Fruit fly (Drosophila melanogaster) S2 (cell line): ENCODE measurements around the gene CG42540.
A peak's percentile ranks its signal among the peaks of the same experiment; 100 is the strongest.

Source experiments
- CG8478 ChIP-seq: fragments of >200 bp; optimal IDR thresholded peaks from 2 replicates; lab custom pipeline; 2018
- CTCF ChIP-seq, 2 experiments: fragments of >200 bp; optimal IDR thresholded peaks; 2 replicates each; lab custom pipeline; 2018

CG42540 gene

DNA sequence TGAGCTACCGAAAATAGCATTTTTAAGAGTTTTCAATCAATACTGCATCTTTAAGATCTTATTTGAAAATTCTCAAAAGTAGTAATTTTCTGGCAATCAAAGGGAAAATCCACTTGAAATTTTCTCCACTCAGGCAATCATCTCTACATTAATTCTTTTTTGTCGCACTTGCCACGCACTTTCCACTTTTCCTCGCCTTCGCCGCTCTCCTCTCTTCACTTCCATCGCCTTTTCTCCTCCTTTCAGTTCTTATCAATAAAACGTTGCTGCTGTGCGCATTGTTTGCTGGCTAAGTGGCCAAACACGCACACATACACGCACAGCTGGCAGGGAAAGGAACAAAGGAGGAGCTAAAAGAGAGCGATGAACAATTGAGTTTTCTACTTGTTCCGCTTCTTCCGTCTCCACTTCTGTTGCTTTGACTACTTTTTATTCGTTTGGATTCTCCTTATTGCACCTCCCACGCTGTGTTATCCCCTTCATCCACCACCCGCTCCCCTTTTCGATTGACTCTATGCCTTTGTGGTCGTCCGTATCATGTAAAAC lies 67.2 kb downstream of the CG42540 start:
- TF ChIP-seq CTCF (optimal IDR thresholded peaks at IDR 0.05; lab: Kevin White, UChicago) (no peak), CG8478 (lab: Kevin White, UChicago) (no peak)

DNA sequence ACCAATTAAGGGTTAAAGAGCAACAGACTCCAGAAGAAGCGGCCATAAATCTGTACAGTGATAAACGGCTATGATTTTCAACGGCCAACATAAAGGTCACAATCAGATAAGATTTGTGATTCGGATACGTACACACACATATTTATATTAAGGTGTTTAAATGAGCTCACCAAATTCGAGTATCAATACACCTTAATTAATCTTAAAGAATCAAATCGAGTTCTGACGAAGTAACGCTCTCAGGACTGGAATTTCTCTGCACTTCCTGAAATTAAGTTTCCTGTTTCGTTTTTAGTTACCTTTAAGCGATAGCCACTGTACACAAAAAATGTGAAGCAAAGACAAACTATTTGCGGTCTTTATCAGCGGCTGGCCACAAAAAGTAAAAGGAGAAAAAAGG lies 68.0 kb downstream of the CG42540 start:
- TF ChIP-seq CG8478 (lab: Kevin White, UChicago) (no peak), CTCF (optimal IDR thresholded peaks at IDR 0.05; lab: Kevin White, UChicago) (no peak)

DNA sequence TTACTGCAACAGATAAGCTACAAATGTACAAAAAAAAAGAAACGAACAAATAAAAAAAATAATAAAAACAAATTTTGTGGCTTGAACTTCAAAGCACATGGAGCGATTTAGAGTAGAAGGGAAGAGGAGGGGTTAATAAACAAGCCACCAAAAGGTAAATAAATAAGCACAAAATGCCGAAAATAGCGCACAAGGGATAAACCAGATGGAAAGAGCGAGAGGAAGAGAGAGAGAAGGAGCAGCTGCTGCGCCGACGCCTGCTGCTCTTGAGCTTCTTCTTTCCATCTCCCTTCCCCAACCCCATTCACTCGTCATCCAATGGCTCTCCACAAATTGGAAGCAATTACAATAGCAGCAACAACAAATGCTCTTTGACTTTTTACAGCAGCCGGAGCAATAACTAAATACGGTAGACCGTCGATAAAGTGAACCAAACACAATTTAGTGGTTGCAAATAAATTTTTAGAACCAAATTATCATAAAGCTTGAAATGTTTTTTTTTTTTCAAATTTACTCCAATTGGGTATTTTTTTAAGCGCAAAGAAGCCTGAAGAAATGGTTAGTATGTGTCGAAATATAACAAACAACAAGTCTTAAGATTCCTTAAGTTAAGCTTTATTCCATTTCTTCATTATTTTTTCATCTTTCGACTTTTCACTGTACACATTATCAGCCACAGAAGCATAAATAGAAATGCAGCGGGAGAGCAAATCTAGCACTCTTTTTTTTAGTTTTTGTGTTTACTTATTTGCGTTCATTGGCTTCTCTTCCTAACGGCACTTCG lies 68.7 kb downstream of the CG42540 start:
- TF ChIP-seq CG8478 (lab: Kevin White, UChicago) (no peak), CTCF (optimal IDR thresholded peaks at IDR 0.05; lab: Kevin White, UChicago) (no peak)

DNA sequence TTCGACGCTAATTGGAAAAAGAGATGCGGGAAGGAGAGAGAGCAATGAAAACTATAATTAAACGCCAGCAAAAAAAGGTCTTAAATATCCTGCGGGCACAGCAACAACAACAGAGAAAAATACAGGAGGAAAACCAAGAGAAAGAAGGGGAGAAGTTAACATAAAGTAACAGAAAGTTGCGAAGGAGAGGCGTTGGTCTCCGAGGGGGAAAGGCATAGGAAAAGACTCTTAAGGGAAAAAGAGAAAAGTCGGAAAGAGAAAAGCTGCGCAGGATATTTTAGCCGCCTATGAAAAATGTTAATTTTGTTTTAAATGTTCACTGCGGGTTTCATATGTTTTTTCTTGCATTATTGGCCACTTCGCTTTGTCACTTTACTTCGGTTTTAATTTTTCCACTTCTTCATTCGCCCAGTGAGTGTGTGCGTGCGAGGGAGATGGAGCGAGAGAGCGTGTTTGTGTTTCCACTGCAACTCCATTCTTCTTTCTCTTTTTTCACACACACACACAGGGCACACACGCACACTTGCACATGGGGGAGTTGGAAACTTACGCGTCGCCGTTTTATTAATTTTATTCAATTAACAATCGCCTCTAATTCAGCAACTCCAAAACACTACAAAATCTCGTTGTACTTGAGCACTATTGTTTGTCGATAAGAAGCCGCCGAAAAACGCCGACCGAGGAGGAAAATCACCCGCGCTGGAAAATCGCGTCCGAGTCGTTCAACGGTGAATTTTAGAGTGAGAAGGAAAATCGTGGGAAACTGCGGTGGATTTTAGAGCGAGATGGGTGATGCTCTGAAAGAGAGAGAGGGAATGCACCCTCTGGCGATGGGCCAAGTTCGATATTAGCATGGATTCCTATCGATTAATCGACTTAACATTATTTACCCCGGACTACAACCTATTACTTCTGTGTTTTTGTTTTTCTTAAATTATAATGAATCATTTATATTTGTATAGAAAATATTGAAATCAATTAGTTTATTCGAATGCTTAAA lies 69.8 kb downstream of the CG42540 start, which contains the start of gene Src64B:
Src64B (minus strand) TSS at position 810 of the 1,000 bp plus-strand sequence.
- TF ChIP-seq CTCF (optimal IDR thresholded peaks at IDR 0.05; lab: Kevin White, UChicago), result peak in 1 of 2 experiments; percentile 56
- no peak for TF ChIP-seq CG8478 (lab: Kevin White, UChicago)

DNA sequence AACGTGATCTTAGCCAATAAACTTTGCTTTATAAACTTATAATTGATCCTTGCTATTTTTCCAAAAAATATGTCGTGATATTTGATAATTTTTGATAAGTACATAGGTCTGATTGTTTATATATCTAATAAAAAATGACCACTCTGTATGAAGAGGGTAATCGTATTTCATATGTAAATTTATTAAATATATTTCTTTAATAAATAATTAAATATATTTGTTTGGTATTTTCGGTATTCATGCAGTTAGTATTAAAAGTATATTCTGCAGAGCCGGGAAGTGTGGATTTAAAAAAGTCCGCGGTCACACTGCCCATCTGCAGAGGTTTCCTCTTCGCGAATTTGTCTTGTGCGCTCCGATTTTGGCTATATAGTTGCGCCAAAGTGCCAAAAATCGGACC lies 70.5 kb downstream of the CG42540 start, which contains the start of gene HDAC1:
HDAC1 (plus strand) TSS at position 301 of the 400 bp plus-strand sequence.
- TF ChIP-seq CG8478 (lab: Kevin White, UChicago), result no peak
- TF ChIP-seq CTCF (optimal IDR thresholded peaks at IDR 0.05; lab: Kevin White, UChicago), result no peak

DNA sequence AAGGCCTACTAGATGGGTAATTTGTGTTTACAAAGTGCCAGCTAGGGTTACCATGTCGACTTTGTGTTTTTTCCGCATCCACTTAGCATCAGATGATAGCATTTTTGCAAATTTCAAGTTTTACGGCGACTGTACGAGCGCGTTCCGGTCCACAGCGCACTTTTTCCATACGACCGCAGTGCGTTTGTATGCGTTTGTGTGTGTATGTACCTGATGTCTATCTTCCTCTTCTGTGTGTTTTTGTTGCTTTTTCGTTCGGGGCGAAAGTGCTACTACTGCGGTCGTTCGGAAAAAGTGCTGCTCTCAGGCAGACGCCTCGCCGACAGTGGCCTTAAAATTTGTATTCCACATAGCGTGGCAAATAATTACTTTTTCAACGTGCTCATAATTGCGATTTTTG lies 71.1 kb downstream of the CG42540 start:
- no peak for TF ChIP-seq CTCF (optimal IDR thresholded peaks at IDR 0.05; lab: Kevin White, UChicago)
- TF ChIP-seq CG8478 (lab: Kevin White, UChicago), result no peak

DNA sequence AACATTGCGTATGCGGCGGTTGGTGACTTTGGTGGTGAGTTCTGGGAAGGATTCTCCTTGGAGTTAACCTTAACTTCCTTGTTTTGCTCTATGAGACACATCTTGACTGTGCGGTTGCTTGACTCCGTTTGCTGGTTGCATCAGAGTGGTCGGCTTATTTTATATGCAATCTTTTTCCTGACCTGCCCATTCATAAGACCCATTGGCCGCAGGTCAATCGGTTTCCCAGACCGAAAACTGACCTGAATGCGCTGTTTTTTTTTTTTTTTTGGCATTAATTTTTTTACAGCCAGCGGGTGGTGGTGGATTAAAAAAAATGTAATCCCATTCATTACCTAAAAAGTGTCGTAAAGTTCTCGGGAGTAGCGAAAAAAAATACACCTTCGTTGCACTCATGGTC lies 78.8 kb downstream of the CG42540 start, which contains the start of gene CG13716:
CG13716 (minus strand) TSS at position 101 of the 400 bp plus-strand sequence.
- no peak for TF ChIP-seq CG8478 (lab: Kevin White, UChicago)
- no peak for TF ChIP-seq CTCF (optimal IDR thresholded peaks at IDR 0.05; lab: Kevin White, UChicago)
